Worm (Caenorhabditis elegans): Measurements from ENCODE around the gene T22C8.4.

ce11 chrII:8668871-8669270, 45.6 kb upstream of the T22C8.4 start:
- TF ChIP-seq ceh-28 (tag; optimal IDR thresholded peaks at IDR 0.05) (no peak), eor-1 (tag; optimal IDR thresholded peaks at IDR 0.05) (no peak), lin-15B (tag; optimal IDR thresholded peaks at IDR 0.05) (no peak), R02D3.7 (tag; optimal IDR thresholded peaks at IDR 0.05) (no peak)
